Fruit fly (Drosophila melanogaster): ENCODE results near the gene thoc7.

Gene thoc7

dm6 chr3L:224004-224951 lies 11.8 kb upstream of the thoc7 start:
- peak; percentile 45 for TF ChIP-seq CG8478 (optimal IDR thresholded peaks at IDR 0.05)
- no peak for TF ChIP-seq usp (GFP tag; optimal IDR thresholded peaks at IDR 0.05)

dm6 chr3L:223019-223902 lies 10.8 kb upstream of the thoc7 start, which contains the start of the genes pyx and CG33229:
TSS of gene pyx (minus strand) at chr3L:223069.
TSS of gene CG33229 (plus strand) at chr3L:223852.
- TF ChIP-seq pan (optimal IDR thresholded peaks at IDR 0.05) (no peak), CG8478 (optimal IDR thresholded peaks at IDR 0.05) (no peak), Dll (optimal IDR thresholded peaks at IDR 0.05) (no peak), usp (GFP tag; optimal IDR thresholded peaks at IDR 0.05) (no peak), psq (optimal IDR thresholded peaks at IDR 0.05) (no peak), EcR (GFP tag; optimal IDR thresholded peaks at IDR 0.05) (no peak)

dm6 chr3L:217480-218118 lies 5.1 kb upstream of the thoc7 start, which contains the start of gene CG13877:
TSS of gene CG13877 (plus strand) at chr3L:218068.
- no peak for TF ChIP-seq Dll (optimal IDR thresholded peaks at IDR 0.05)
- no peak for TF ChIP-seq CG8478 (optimal IDR thresholded peaks at IDR 0.05)
- TF ChIP-seq EcR (GFP tag; optimal IDR thresholded peaks at IDR 0.05), result no peak
- no peak for TF ChIP-seq pan (optimal IDR thresholded peaks at IDR 0.05)
- no peak for TF ChIP-seq psq (optimal IDR thresholded peaks at IDR 0.05)
- TF ChIP-seq usp (GFP tag; optimal IDR thresholded peaks at IDR 0.05), result no peak

- no peak for TF ChIP-seq psq (optimal IDR thresholded peaks at IDR 0.05)
Observed at dm6 chr3L:216325-216724, 3.8 kb upstream of the thoc7 start, which contains the start of gene Kaz1-ORFB. TSS of gene Kaz1-ORFB (plus strand) at chr3L:216625.

- TF ChIP-seq usp (GFP tag; optimal IDR thresholded peaks at IDR 0.05) (no peak), pan (optimal IDR thresholded peaks at IDR 0.05) (no peak), CG8478 (optimal IDR thresholded peaks at IDR 0.05) (no peak), EcR (GFP tag; optimal IDR thresholded peaks at IDR 0.05) (no peak), Dll (optimal IDR thresholded peaks at IDR 0.05) (no peak), psq (optimal IDR thresholded peaks at IDR 0.05) (no peak)
Observed at dm6 chr3L:211200-211599, 1.3 kb downstream of the thoc7 start, which contains the start of gene Prp4k. TSS of gene Prp4k (minus strand) at chr3L:211457.

- TF ChIP-seq EcR (GFP tag; optimal IDR thresholded peaks at IDR 0.05) (no peak), Dll (optimal IDR thresholded peaks at IDR 0.05) (no peak), pan (optimal IDR thresholded peaks at IDR 0.05) (no peak), usp (GFP tag; optimal IDR thresholded peaks at IDR 0.05) (no peak)
Observed at dm6 chr3L:205723-206284, 6.7 kb downstream of the thoc7 start, which contains the start of the genes Gk1 and CG13876. TSS of gene Gk1 (minus strand) at chr3L:205844. TSS of gene CG13876 (plus strand) at chr3L:206134.

dm6 chr3L:203536-204135 lies 8.9 kb downstream of the thoc7 start, which contains the start of gene NitFhit:
TSS of gene NitFhit (plus strand) at chr3L:203730.
- no peak for TF ChIP-seq CG8478 (optimal IDR thresholded peaks at IDR 0.05)
- no peak for TF ChIP-seq Dll (optimal IDR thresholded peaks at IDR 0.05)
- TF ChIP-seq EcR (GFP tag; optimal IDR thresholded peaks at IDR 0.05), result no peak
- TF ChIP-seq psq (optimal IDR thresholded peaks at IDR 0.05), result no peak
- no peak for TF ChIP-seq usp (GFP tag; optimal IDR thresholded peaks at IDR 0.05)

- no peak for TF ChIP-seq CG8478 (optimal IDR thresholded peaks at IDR 0.05)
- TF ChIP-seq psq (optimal IDR thresholded peaks at IDR 0.05), result no peak
- TF ChIP-seq pan (optimal IDR thresholded peaks at IDR 0.05), result no peak
- no peak for TF ChIP-seq EcR (GFP tag; optimal IDR thresholded peaks at IDR 0.05)
- no peak for TF ChIP-seq Dll (optimal IDR thresholded peaks at IDR 0.05)
- no peak for TF ChIP-seq usp (GFP tag; optimal IDR thresholded peaks at IDR 0.05)
Observed at dm6 chr3L:199754-200596, 12.5 kb downstream of the thoc7 start, which contains the start of the genes rno and mri. TSS of gene rno (minus strand) at chr3L:199762. TSS of gene mri (plus strand) at chr3L:200174.

- no peak for TF ChIP-seq psq (optimal IDR thresholded peaks at IDR 0.05)
- TF ChIP-seq CG8478 (optimal IDR thresholded peaks at IDR 0.05), result peak; percentile 51
- no peak for TF ChIP-seq pan (optimal IDR thresholded peaks at IDR 0.05)
Observed at dm6 chr3L:199050-199745, 13.3 kb downstream of the thoc7 start.

dm6 chr3L:184251-184650 lies 28.2 kb downstream of the thoc7 start, which contains the start of the genes CG34140, Mkp and Mtch:
TSS of gene CG34140 (minus strand) at chr3L:184424.
TSS of gene Mkp (minus strand) at chr3L:184540.
TSS of gene Mtch (plus strand) at chr3L:184626.
- no peak for TF ChIP-seq psq (optimal IDR thresholded peaks at IDR 0.05)
- no peak for TF ChIP-seq Dll (optimal IDR thresholded peaks at IDR 0.05)
- no peak for TF ChIP-seq usp (GFP tag; optimal IDR thresholded peaks at IDR 0.05)
- TF ChIP-seq EcR (GFP tag; optimal IDR thresholded peaks at IDR 0.05), result no peak
- TF ChIP-seq pan (optimal IDR thresholded peaks at IDR 0.05), result no peak
- TF ChIP-seq CG8478 (optimal IDR thresholded peaks at IDR 0.05), result no peak

Data from whole organism.